Worm (Caenorhabditis elegans) whole organism, late embryonic: ENCODE results near the gene T07D3.4.

ENCODE experiments used
- T23F11.4 ChIP-seq: fragments of 200-800 bp; sonication (Bioruptor generic); optimal IDR thresholded peaks from 2 replicates; lab custom pipeline; 2018; ENCODE audit warnings: mild to moderate bottlenecking, missing genetic modification characterization, missing compliant biosample characterization
- ahr-1 ChIP-seq: sonication (generic microtip); optimal IDR thresholded peaks from 2 replicates; lab custom pipeline; 2016; ENCODE audit warnings: missing genetic modification characterization, missing compliant biosample characterization
- ama-1 ChIP-seq: fragments of 150-350 bp; optimal IDR thresholded peaks from 2 replicates; lab custom pipeline; 2014
- ceh-24 ChIP-seq: sonication (generic microtip); optimal IDR thresholded peaks from 2 replicates; lab custom pipeline; 2016; ENCODE audit warnings: mild to moderate bottlenecking, missing genetic modification characterization, missing compliant biosample characterization
- ceh-31 ChIP-seq: sonication (generic microtip); optimal IDR thresholded peaks from 2 replicates; lab custom pipeline; 2016; ENCODE audit warnings: missing genetic modification characterization, missing compliant biosample characterization
- ceh-6 ChIP-seq: fragments of 200-800 bp; sonication (Bioruptor generic); optimal IDR thresholded peaks from 2 replicates; lab custom pipeline; 2018; ENCODE audit warnings: mild to moderate bottlenecking, missing genetic modification characterization, missing compliant biosample characterization
- eyg-1 ChIP-seq: sonication (generic microtip); optimal IDR thresholded peaks from 2 replicates; lab custom pipeline; 2016; ENCODE audit warnings: missing genotype, missing genetic modification characterization, missing compliant biosample characterization
- fkh-10 ChIP-seq: fragments of 150-350 bp; optimal IDR thresholded peaks from 2 replicates; lab custom pipeline; 2014; ENCODE audit warnings: missing biosample characterization, missing genetic modification reagents, missing genetic modification characterization
- gmeb-2 ChIP-seq: sonication (generic microtip); optimal IDR thresholded peaks from 2 replicates; lab custom pipeline; 2016; ENCODE audit warnings: missing genetic modification characterization, inconsistent platforms, missing compliant biosample characterization
- pag-3 ChIP-seq: sonication (generic microtip); optimal IDR thresholded peaks from 2 replicates; lab custom pipeline; 2016; ENCODE audit warnings: missing compliant biosample characterization, missing genetic modification characterization, borderline replicate concordance
- pha-4 ChIP-seq: fragments of 150-350 bp; optimal IDR thresholded peaks from 2 replicates; lab custom pipeline; 2018; ENCODE audit warnings: missing biosample characterization, missing genetic modification reagents, missing genetic modification characterization
- pqm-1 ChIP-seq: sonication (generic microtip); optimal IDR thresholded peaks from 2 replicates; lab custom pipeline; 2016; ENCODE audit warnings: missing genetic modification characterization, missing compliant biosample characterization
- zip-5 ChIP-seq: sonication (generic microtip); optimal IDR thresholded peaks from 2 replicates; lab custom pipeline; 2016; ENCODE audit warnings: missing genetic modification characterization, missing compliant biosample characterization
- ztf-16 ChIP-seq: sonication (generic microtip); optimal IDR thresholded peaks from 2 replicates; lab custom pipeline; 2017; ENCODE audit warnings: missing genetic modification characterization, missing compliant biosample characterization

DNA sequence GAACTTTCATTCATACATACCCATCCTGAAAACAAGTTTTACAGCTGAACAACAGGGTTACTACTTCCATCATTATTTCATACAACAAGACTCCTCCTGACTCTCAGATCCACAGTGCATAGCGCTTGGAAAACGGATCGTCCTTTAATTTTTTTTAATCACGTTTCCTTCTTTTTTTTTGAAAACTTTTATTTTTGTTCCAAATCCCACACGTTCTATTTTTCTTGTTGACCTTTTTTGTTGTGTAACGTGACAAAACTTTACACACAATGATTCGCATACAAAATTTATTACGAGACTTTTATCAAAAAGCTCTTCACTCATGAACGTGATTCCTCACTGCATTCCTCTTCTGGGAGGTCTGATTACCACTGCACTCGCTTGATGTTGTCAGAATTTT lies 48.0 kb upstream of the T07D3.4 start, which contains the start of gene clc-33:
- TF ChIP-seq T23F11.4 (GFP tag; lab: Kevin White, UChicago) (no peak), ceh-24 (tag; lab: Kevin White, UChicago) (no peak), ama-1 (lab: Kevin White, UChicago) (no peak), ztf-16 (no peak), fkh-10 (GFP tag; lab: Kevin White, UChicago) (no peak), pqm-1 (tag; lab: Kevin White, UChicago) (no peak), zip-5 (tag; lab: Kevin White, UChicago) (no peak), gmeb-2 (tag; lab: Kevin White, UChicago) (no peak), ceh-31 (tag; lab: Kevin White, UChicago) (no peak), ahr-1 (tag; lab: Kevin White, UChicago) (no peak), pha-4 (tag; lab: Kevin White, UChicago) (no peak), pag-3 (tag; lab: Kevin White, UChicago) (no peak), eyg-1 (tag; lab: Kevin White, UChicago) (no peak), ceh-6 (GFP tag; lab: Kevin White, UChicago) (no peak)
